Worm (Caenorhabditis elegans) whole organism, L3 larva: Measurements from ENCODE around the gene his-73.

Source experiments
- R02D3.7 ChIP-seq: fragments of 150-350 bp; optimal IDR thresholded peaks from 2 replicates; lab custom pipeline; 2014; ENCODE audit warnings: missing biosample characterization, missing genetic modification characterization
- ceh-16 ChIP-seq: sonication (generic microtip); optimal IDR thresholded peaks from 2 replicates; lab custom pipeline; 2017; ENCODE audit warnings: missing biosample characterization, missing genetic modification characterization
- ceh-82 ChIP-seq: fragments of 150-350 bp; optimal IDR thresholded peaks from 2 replicates; lab custom pipeline; 2014; ENCODE audit warnings: missing biosample characterization, missing genetic modification characterization
- daf-12 ChIP-seq: fragments of 150-350 bp; optimal IDR thresholded peaks from 2 replicates; lab custom pipeline; 2014; ENCODE audit warnings: missing biosample characterization, missing genetic modification reagents, missing genetic modification characterization
- egl-27 ChIP-seq: sonication (generic microtip); optimal IDR thresholded peaks from 4 replicates; lab custom pipeline; 2017; ENCODE audit warnings: missing biosample characterization, missing genetic modification reagents, missing genetic modification characterization
- egl-5 ChIP-seq: fragments of 150-350 bp; optimal IDR thresholded peaks from 2 replicates; lab custom pipeline; 2017; ENCODE audit warnings: missing biosample characterization, missing genetic modification reagents, missing genetic modification characterization, inconsistent platforms
- elt-2 ChIP-seq: sonication (generic microtip); optimal IDR thresholded peaks from 2 replicates; lab custom pipeline; 2016; ENCODE audit warnings: missing genetic modification reagents, mild to moderate bottlenecking, missing genetic modification characterization, missing compliant biosample characterization
- elt-3 ChIP-seq, 3 experiments: fragments of 150-350 bp in 1 of 3; sonication (generic microtip) in 2 of 3; optimal IDR thresholded peaks; 2 replicates in 2 of 3; 4 replicates in 1 of 3; lab custom pipeline; 2014 to 2017; ENCODE audit warnings: missing biosample characterization in 3 of 3, missing genetic modification characterization in 3 of 3
- eor-1 ChIP-seq, 2 experiments: fragments of 150-350 bp; optimal IDR thresholded peaks; 2 replicates each; lab custom pipeline; 2014 to 2018; ENCODE audit warnings: missing biosample characterization in 2 of 2, missing genetic modification characterization in 2 of 2
- fkh-10 ChIP-seq: sonication (generic microtip); optimal IDR thresholded peaks from 2 replicates; lab custom pipeline; 2017; ENCODE audit warnings: missing biosample characterization, missing genetic modification reagents, missing genetic modification characterization
- fkh-2 ChIP-seq: fragments of 150-350 bp; optimal IDR thresholded peaks from 2 replicates; lab custom pipeline; 2014; ENCODE audit warnings: missing biosample characterization, missing genetic modification reagents, missing genetic modification characterization
- fos-1 ChIP-seq: fragments of 150-350 bp; optimal IDR thresholded peaks from 2 replicates; lab custom pipeline; 2014; ENCODE audit warnings: missing biosample characterization, missing genetic modification characterization
- jun-1 ChIP-seq: fragments of 150-350 bp; optimal IDR thresholded peaks from 2 replicates; lab custom pipeline; 2014; ENCODE audit warnings: missing biosample characterization, missing genetic modification reagents, missing genetic modification characterization
- lin-15B ChIP-seq: fragments of 150-350 bp; optimal IDR thresholded peaks from 2 replicates; lab custom pipeline; 2014; ENCODE audit warnings: missing biosample characterization, missing genetic modification characterization
- lsy-12 ChIP-seq: sonication (generic microtip); optimal IDR thresholded peaks from 2 replicates; lab custom pipeline; 2016; ENCODE audit warnings: mild to moderate bottlenecking, missing genetic modification characterization, missing compliant biosample characterization
- mdl-1 ChIP-seq: fragments of 150-350 bp; optimal IDR thresholded peaks from 2 replicates; lab custom pipeline; 2014; ENCODE audit warnings: missing biosample characterization, missing genetic modification characterization
- nfya-1 ChIP-seq: sonication (generic microtip); optimal IDR thresholded peaks from 2 replicates; lab custom pipeline; 2017; ENCODE audit warnings: missing genetic modification characterization, mild to moderate bottlenecking, missing compliant biosample characterization, antibody characterized with exemption, moderate library complexity; ENCODE audit not compliant: insufficient read depth
- nhr-11 ChIP-seq: fragments of 150-350 bp; optimal IDR thresholded peaks from 2 replicates; lab custom pipeline; 2014; ENCODE audit warnings: missing biosample characterization, missing genetic modification characterization
- nhr-12 ChIP-seq: fragments of 150-350 bp; optimal IDR thresholded peaks from 2 replicates; lab custom pipeline; 2014; ENCODE audit warnings: missing biosample characterization, missing genetic modification characterization
- nhr-23 ChIP-seq: fragments of 150-350 bp; optimal IDR thresholded peaks from 2 replicates; lab custom pipeline; 2014; ENCODE audit warnings: missing biosample characterization, missing genetic modification reagents, missing genetic modification characterization
- nhr-237 ChIP-seq: fragments of 150-350 bp; optimal IDR thresholded peaks from 2 replicates; lab custom pipeline; 2014; ENCODE audit warnings: missing biosample characterization, missing genetic modification characterization
- nhr-25 ChIP-seq: sonication (generic microtip); optimal IDR thresholded peaks from 2 replicates; lab custom pipeline; 2017; ENCODE audit warnings: missing biosample characterization, missing genetic modification characterization
- nhr-43 ChIP-seq: sonication (generic microtip); optimal IDR thresholded peaks from 2 replicates; lab custom pipeline; 2016; ENCODE audit warnings: mild to moderate bottlenecking, missing genetic modification characterization, missing compliant biosample characterization; ENCODE audit not compliant: poor library complexity, severe bottlenecking
- nhr-67 ChIP-seq: fragments of 150-350 bp; optimal IDR thresholded peaks from 2 replicates; lab custom pipeline; 2014; ENCODE audit warnings: missing biosample characterization, missing genetic modification characterization
- nhr-76 ChIP-seq: fragments of 150-350 bp; sonication (generic microtip); optimal IDR thresholded peaks from 5 replicates; lab custom pipeline; 2014; ENCODE audit warnings: missing biosample characterization, missing genetic modification characterization
- nhr-77 ChIP-seq: fragments of 150-350 bp; optimal IDR thresholded peaks from 2 replicates; lab custom pipeline; 2014; ENCODE audit warnings: missing biosample characterization, missing genetic modification characterization
- pqm-1 ChIP-seq: fragments of 150-350 bp; optimal IDR thresholded peaks from 2 replicates; lab custom pipeline; 2017; ENCODE audit warnings: missing biosample characterization, missing genetic modification characterization, inconsistent platforms
- sea-2 ChIP-seq: fragments of 150-350 bp; sonication (generic microtip); optimal IDR thresholded peaks from 4 replicates; lab custom pipeline; 2014; ENCODE audit warnings: missing biosample characterization, missing genetic modification reagents, missing genetic modification characterization
- skn-1 ChIP-seq: fragments of 150-350 bp; optimal IDR thresholded peaks from 2 replicates; lab custom pipeline; 2014; ENCODE audit warnings: missing biosample characterization, missing genetic modification characterization
- snpc-4 ChIP-seq: fragments of 150-350 bp; optimal IDR thresholded peaks from 2 replicates; lab custom pipeline; 2014; ENCODE audit warnings: missing biosample characterization, missing genetic modification characterization
- tbx-2 ChIP-seq: sonication (generic microtip); optimal IDR thresholded peaks from 2 replicates; lab custom pipeline; 2016; ENCODE audit warnings: mild to moderate bottlenecking, missing genetic modification characterization, missing compliant biosample characterization
- unc-62 ChIP-seq: fragments of 150-350 bp; sonication (generic microtip); optimal IDR thresholded peaks from 4 replicates; lab custom pipeline; 2014; ENCODE audit warnings: missing biosample characterization, missing genetic modification reagents, missing genetic modification characterization
- zag-1 ChIP-seq: fragments of 150-350 bp; optimal IDR thresholded peaks from 2 replicates; lab custom pipeline; 2014; ENCODE audit warnings: missing biosample characterization, missing genetic modification characterization
- ztf-4 ChIP-seq: fragments of 150-350 bp; optimal IDR thresholded peaks from 2 replicates; lab custom pipeline; 2014; ENCODE audit warnings: missing biosample characterization, missing genetic modification characterization

The his-73 gene

DNA sequence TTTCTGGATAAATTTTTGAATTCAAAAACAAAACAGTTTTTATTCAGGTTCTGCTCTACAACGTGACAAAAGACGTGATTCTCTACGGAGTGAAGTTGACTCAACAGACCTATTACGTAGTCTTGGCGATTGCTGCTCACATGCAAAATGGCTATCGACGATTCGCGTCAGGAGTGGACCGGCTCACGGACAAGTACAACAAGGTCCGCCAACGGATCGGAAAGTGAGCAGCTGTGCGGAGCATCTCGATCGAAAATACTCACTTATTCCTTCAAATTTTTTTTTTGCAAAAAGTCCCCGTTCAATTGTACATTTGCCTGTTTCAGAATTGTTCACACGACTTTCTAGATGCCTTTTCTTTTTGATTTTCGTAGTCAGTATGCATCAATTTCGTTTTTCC is 23.6 kb upstream of the his-73 start:
- TF ChIP-seq fkh-10 (GFP tag; lab: Kevin White, UChicago): no peak
- no peak for TF ChIP-seq jun-1 (tag; lab: Kevin White, UChicago)
- no peak for TF ChIP-seq nfya-1 (tag; lab: Kevin White, UChicago)
- TF ChIP-seq tbx-2 (tag; lab: Kevin White, UChicago): no peak
- no peak for TF ChIP-seq fkh-2 (tag; lab: Kevin White, UChicago)
- no peak for TF ChIP-seq nhr-23
- no peak for TF ChIP-seq egl-27 (tag; lab: Kevin White, UChicago)
- TF ChIP-seq skn-1 (tag; lab: Kevin White, UChicago): no peak
- no peak for TF ChIP-seq nhr-237 (tag; lab: Kevin White, UChicago)
- no peak for TF ChIP-seq nhr-67 (tag; lab: Kevin White, UChicago)
- no peak for TF ChIP-seq daf-12
- TF ChIP-seq nhr-25: no peak
- TF ChIP-seq egl-5 (tag; lab: Kevin White, UChicago): no peak
- TF ChIP-seq elt-3 (tag; optimal IDR thresholded peaks at IDR 0.05; lab: Kevin White, UChicago): no peak
- TF ChIP-seq nhr-11: no peak
- TF ChIP-seq fos-1 (tag; lab: Kevin White, UChicago): no peak
- no peak for TF ChIP-seq mdl-1 (tag; lab: Kevin White, UChicago)
- TF ChIP-seq, all 47 proteins: peak for 0

DNA sequence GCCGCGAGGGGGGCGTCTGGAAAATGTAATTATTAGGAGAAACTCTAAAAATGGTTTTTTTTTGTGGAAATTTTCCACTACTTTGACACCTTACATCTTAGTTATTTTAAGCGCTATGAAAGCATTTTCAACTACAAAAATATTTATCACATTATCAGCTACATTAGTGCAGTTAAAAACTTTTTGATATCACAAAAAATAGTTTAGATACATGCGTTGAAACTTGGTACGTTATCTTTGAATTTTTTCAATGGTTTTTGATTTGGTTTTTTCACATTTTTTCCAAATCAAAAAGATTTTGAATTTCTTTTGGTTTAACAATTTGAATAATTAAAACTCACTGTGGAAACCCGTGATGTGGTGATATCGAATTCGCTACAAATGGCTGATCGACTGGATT is 20.5 kb upstream of the his-73 start:
- TF ChIP-seq ceh-82 (tag; lab: Kevin White, UChicago) (no peak), fkh-2 (tag; lab: Kevin White, UChicago) (no peak), nhr-43 (no peak), nhr-25 (no peak), nhr-12 (no peak), sea-2 (GFP tag; lab: Kevin White, UChicago) (no peak), egl-5 (tag; lab: Kevin White, UChicago) (no peak), snpc-4 (tag; lab: Kevin White, UChicago) (no peak), zag-1 (no peak), nhr-76 (no peak), fkh-10 (GFP tag; lab: Kevin White, UChicago) (no peak), eor-1 (tag; optimal IDR thresholded peaks at IDR 0.05; lab: Kevin White, UChicago) (no peak), egl-27 (tag; lab: Kevin White, UChicago) (no peak), pqm-1 (tag; lab: Kevin White, UChicago) (no peak), R02D3.7 (no peak)

ce11 chrII:13164062-13164461 is 19.4 kb upstream of the his-73 start:
- TF ChIP-seq lsy-12 (tag; lab: Kevin White, UChicago) (no peak), egl-5 (tag; lab: Kevin White, UChicago) (no peak), mdl-1 (tag; lab: Kevin White, UChicago) (no peak), nhr-67 (tag; lab: Kevin White, UChicago) (no peak), ztf-4 (tag; lab: Kevin White, UChicago) (no peak), zag-1 (no peak), pqm-1 (tag; lab: Kevin White, UChicago) (no peak), unc-62 (GFP tag; lab: Kevin White, UChicago) (no peak), nhr-43 (no peak), eor-1 (tag; optimal IDR thresholded peaks at IDR 0.05; lab: Kevin White, UChicago) (no peak), lin-15B (tag; lab: Kevin White, UChicago) (no peak), ceh-16 (tag; lab: Kevin White, UChicago) (no peak), nhr-77 (tag; lab: Kevin White, UChicago) (no peak), nhr-11 (no peak)

DNA sequence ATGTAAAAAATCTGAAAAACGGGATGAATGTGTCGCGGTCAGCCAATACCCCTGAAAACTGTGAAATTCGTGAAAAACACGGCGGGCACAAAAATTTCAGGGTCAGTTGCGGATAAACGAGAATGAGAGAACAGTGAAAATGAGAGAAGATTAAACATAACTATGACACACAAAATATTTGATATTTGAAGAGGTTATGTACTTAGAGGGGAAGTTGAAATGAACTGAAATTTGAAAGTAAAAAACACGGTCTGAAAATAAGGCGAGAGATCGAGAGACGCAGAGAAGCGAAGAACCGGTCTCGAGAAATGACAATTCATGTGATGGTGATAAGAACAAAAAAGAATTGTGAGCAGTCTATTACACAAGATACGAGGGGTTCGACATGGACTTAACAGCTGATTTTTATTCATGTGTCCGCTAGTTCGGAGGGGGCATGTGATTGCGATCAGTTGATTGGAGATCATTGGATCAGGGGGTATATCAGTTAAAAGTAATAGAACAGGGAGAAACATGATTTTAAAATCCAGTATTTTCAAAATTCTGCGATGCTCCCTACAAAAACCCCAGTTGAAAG is 17.7 kb upstream of the his-73 start, which contains the start of gene moe-3:
Gene moe-3 (minus strand): TSS at position 51 of the 577 bp plus-strand sequence.
- no peak for TF ChIP-seq fkh-2 (tag; lab: Kevin White, UChicago)
- TF ChIP-seq elt-2 (tag; lab: Kevin White, UChicago): peak; percentile 66
- no peak for TF ChIP-seq R02D3.7
- no peak for TF ChIP-seq mdl-1 (tag; lab: Kevin White, UChicago)
- peak; percentile 7 for TF ChIP-seq nhr-43
- TF ChIP-seq, all 47 proteins: peak for 2
